Fruit fly (Drosophila melanogaster) whole organism, adult: ENCODE measurements around the gene rngo.

Experiments used
- CG11617 ChIP-seq: fragments of 200-800 bp; sonication (Bioruptor generic); optimal IDR thresholded peaks from 2 replicates; lab custom pipeline; 2017; ENCODE audit warnings: mild to moderate bottlenecking, missing biosample characterization, missing genetic modification reagents, missing genetic modification characterization
- CG1620 ChIP-seq: fragments of 200-800 bp; sonication (Bioruptor generic); optimal IDR thresholded peaks from 2 replicates; lab custom pipeline; 2016; ENCODE audit warnings: missing biosample characterization, missing genetic modification characterization
- CG33017 ChIP-seq: fragments of 200-800 bp; sonication (Bioruptor generic); optimal IDR thresholded peaks from 2 replicates; lab custom pipeline; 2018; ENCODE audit warnings: missing biosample characterization, mild to moderate bottlenecking, missing genetic modification characterization, moderate library complexity
- Hr96 ChIP-seq: fragments of 200-800 bp; sonication (Bioruptor generic); optimal IDR thresholded peaks from 2 replicates; lab custom pipeline; 2016; ENCODE audit warnings: missing biosample characterization, missing genetic modification characterization
- Mnt ChIP-seq: fragments of 200-800 bp; sonication (Bioruptor generic); optimal IDR thresholded peaks from 2 replicates; lab custom pipeline; 2016; ENCODE audit warnings: missing biosample characterization, mild to moderate bottlenecking, missing genetic modification characterization
- cic ChIP-seq: fragments of 200-800 bp; sonication (Bioruptor generic); optimal IDR thresholded peaks from 2 replicates; lab custom pipeline; 2017; ENCODE audit warnings: missing biosample characterization, mild to moderate bottlenecking, missing genetic modification characterization, moderate library complexity
- cnc ChIP-seq, 2 experiments: fragments of >200 bp; optimal IDR thresholded peaks; 2 replicates each; lab custom pipeline; 2017
- kay ChIP-seq: fragments of 200-800 bp; sonication (Bioruptor generic); peaks from one replicate; lab custom pipeline; 2016; ENCODE audit warnings: missing biosample characterization, missing genetic modification characterization, borderline replicate concordance
- pad ChIP-seq: fragments of 200-800 bp; sonication (Bioruptor generic); optimal IDR thresholded peaks from 3 replicates; lab custom pipeline; 2017; ENCODE audit warnings: missing biosample characterization, missing genetic modification characterization, mild to moderate bottlenecking, moderate library complexity, missing genetic modification reagents
- tj ChIP-seq: fragments of 200-800 bp; sonication (Bioruptor generic); optimal IDR thresholded peaks from 3 replicates; lab custom pipeline; 2017; ENCODE audit warnings: missing biosample characterization, mild to moderate bottlenecking, missing genetic modification characterization, moderate library complexity
- toe ChIP-seq: fragments of 200-800 bp; sonication (Bioruptor generic); optimal IDR thresholded peaks from 2 replicates; lab custom pipeline; 2016; ENCODE audit warnings: missing biosample characterization, missing genetic modification characterization

DNA sequence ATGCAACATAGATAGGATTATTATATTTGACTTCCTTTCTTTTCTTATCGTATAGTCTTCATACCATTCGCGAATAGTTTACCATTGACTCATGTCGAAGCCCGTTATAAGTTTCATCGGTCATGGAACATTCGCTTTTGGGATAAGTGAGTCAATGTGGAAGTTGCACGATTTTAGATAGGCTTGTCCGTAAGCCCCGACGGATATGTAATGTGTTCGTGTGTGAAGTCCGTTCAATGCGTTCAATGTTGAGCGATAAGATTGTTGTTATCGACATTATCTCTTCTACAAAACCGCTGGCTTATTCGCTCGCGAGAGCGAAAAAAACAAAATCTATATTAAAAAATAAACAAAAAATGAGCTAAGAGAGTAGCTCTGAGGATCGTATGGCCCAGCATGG is 36.4 kb upstream of the rngo start, which contains the start of gene CG9981:
- no peak for TF ChIP-seq CG11617
- TF ChIP-seq Hr96: no peak
- no peak for TF ChIP-seq kay (GFP tag; lab: Kevin White, UChicago)
- no peak for TF ChIP-seq tj (GFP tag; lab: Kevin White, UChicago)
- no peak for TF ChIP-seq toe (GFP tag; lab: Kevin White, UChicago)
- no peak for TF ChIP-seq pad (GFP tag; lab: Kevin White, UChicago)
- TF ChIP-seq CG1620 (GFP tag; lab: Kevin White, UChicago): no peak
- no peak for TF ChIP-seq CG33017
- TF ChIP-seq cic: no peak
- TF ChIP-seq Mnt (GFP tag; lab: Kevin White, UChicago): no peak
- TF ChIP-seq cnc (optimal IDR thresholded peaks at IDR 0.05; lab: Kevin White, UChicago): no peak
